Fruit fly (Drosophila melanogaster): ENCODE data around the gene CG4829.

DNA sequence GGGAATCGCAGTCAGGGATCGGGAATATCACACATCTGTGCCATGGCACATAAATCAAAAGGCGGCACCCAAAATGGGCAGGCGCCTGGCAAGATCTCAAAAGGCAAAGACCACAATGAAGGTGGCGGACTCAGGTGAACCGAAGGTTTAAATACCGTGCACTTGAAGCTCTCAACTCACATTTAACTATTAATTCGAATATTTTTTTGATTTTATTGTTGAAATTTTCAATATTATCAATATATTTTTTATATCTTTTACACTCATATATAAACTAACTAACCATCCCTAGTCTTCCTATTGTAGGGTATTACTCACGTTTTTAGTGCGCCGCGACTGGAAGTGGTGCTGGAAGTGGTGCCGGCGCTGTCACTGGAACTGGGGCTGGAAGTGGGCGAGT, 37.5 kb downstream of the CG4829 start:
- TF ChIP-seq ttk (optimal IDR thresholded peaks at IDR 0.05) (no peak), Myc (optimal IDR thresholded peaks at IDR 0.05) (no peak), psq (optimal IDR thresholded peaks at IDR 0.05) (no peak), Sin3A (optimal IDR thresholded peaks at IDR 0.05) (no peak), h (optimal IDR thresholded peaks at IDR 0.05) (no peak), insv (optimal IDR thresholded peaks at IDR 0.05) (no peak)
